Fruit fly (Drosophila melanogaster): ENCODE data around the gene Spg7.

Gene Spg7

dm6 chrX:2645593-2645992 lies 52.4 kb downstream of the Spg7 start:
- TF ChIP-seq Myc (optimal IDR thresholded peaks at IDR 0.05) (peak; percentile 50), rgr (GFP tag; optimal IDR thresholded peaks at IDR 0.05) (no peak), N (GFP tag; optimal IDR thresholded peaks at IDR 0.05) (peak; percentile 9), jim (GFP tag; optimal IDR thresholded peaks at IDR 0.05) (no peak)

Measured in whole organism, wandering third instar larva.